Fruit fly (Drosophila melanogaster) whole organism, embryonic: Measurements from ENCODE around the gene Bicra.

Source experiments
- Aef1 ChIP-seq: fragments of 200-800 bp; sonication (Bioruptor generic); IDR thresholded peaks from 3 replicates; pipeline ENCODE4 v1.3.6; 2022; ENCODE audit warnings: missing biosample characterization, missing genetic modification characterization
- Bteb2 ChIP-seq: fragments of 200-800 bp; sonication (Bioruptor generic); optimal IDR thresholded peaks from 2 replicates; lab custom pipeline; 2016; ENCODE audit warnings: missing biosample characterization, missing genetic modification characterization
- CG10565 ChIP-seq: fragments of 200-800 bp; sonication (Bioruptor generic); optimal IDR thresholded peaks from 3 replicates; lab custom pipeline; 2016; ENCODE audit warnings: missing biosample characterization, mild to moderate bottlenecking, missing genetic modification characterization
- CG11085 ChIP-seq: fragments of 200-800 bp; sonication (Bioruptor generic); IDR thresholded peaks from 2 replicates; pipeline ENCODE4 v1.3.6; 2022; ENCODE audit warnings: missing biosample characterization, missing genetic modification characterization
- CG11504 ChIP-seq: fragments of 200-800 bp; sonication (Bioruptor generic); optimal IDR thresholded peaks from 3 replicates; lab custom pipeline; 2019; ENCODE audit warnings: missing biosample characterization, mild to moderate bottlenecking, missing genetic modification characterization, moderate library complexity
- CG12236 ChIP-seq: fragments of 200-800 bp; sonication (Bioruptor generic); optimal IDR thresholded peaks from 2 replicates; lab custom pipeline; 2016; ENCODE audit warnings: missing biosample characterization, missing genetic modification characterization
- CG12391 ChIP-seq: fragments of 200-800 bp; sonication (Bioruptor generic); optimal IDR thresholded peaks from 3 replicates; lab custom pipeline; 2018; ENCODE audit warnings: missing biosample characterization, mild to moderate bottlenecking, missing genetic modification characterization, moderate library complexity
- CG12942 ChIP-seq: fragments of 200-800 bp; sonication (Bioruptor generic); optimal IDR thresholded peaks from 3 replicates; lab custom pipeline; 2016; ENCODE audit warnings: missing biosample characterization, missing genetic modification characterization
- CG13287 ChIP-seq: fragments of 200-800 bp; sonication (Bioruptor generic); IDR thresholded peaks from 2 replicates; pipeline ENCODE4 v1.3.6; 2022; ENCODE audit warnings: missing biosample characterization, missing genetic modification characterization; ENCODE audit not compliant: partially characterized antibody
- CG13624 ChIP-seq: fragments of 200-800 bp; sonication (Bioruptor generic); optimal IDR thresholded peaks from 2 replicates; lab custom pipeline; 2016; ENCODE audit warnings: missing biosample characterization, missing genetic modification characterization
- CG13894 ChIP-seq: fragments of 200-800 bp; sonication (Bioruptor generic); optimal IDR thresholded peaks from 3 replicates; lab custom pipeline; 2018; ENCODE audit warnings: missing biosample characterization, mild to moderate bottlenecking, missing genetic modification characterization, moderate library complexity
- CG14014 ChIP-seq: fragments of 200-800 bp; sonication (Bioruptor generic); IDR thresholded peaks from 2 replicates; pipeline ENCODE4 v1.3.6; 2022; ENCODE audit warnings: missing biosample characterization, missing genetic modification characterization
- CG14441 ChIP-seq: fragments of 200-800 bp; sonication (Bioruptor generic); IDR thresholded peaks from 2 replicates; pipeline ENCODE4 v1.3.6; 2022; ENCODE audit warnings: missing biosample characterization, missing genetic modification characterization
- CG14965 ChIP-seq: fragments of 200-800 bp; sonication (Bioruptor generic); optimal IDR thresholded peaks from 2 replicates; lab custom pipeline; 2016; ENCODE audit warnings: missing biosample characterization, missing genetic modification characterization, borderline replicate concordance
- CG18599 ChIP-seq: fragments of 200-800 bp; sonication (Bioruptor generic); optimal IDR thresholded peaks from 3 replicates; lab custom pipeline; 2017; ENCODE audit warnings: missing biosample characterization, missing genetic modification characterization, mild to moderate bottlenecking, moderate library complexity, missing genetic modification reagents
- CG18619 ChIP-seq: fragments of 200-800 bp; sonication (Bioruptor generic); optimal IDR thresholded peaks from 3 replicates; lab custom pipeline; 2017; ENCODE audit warnings: missing biosample characterization, mild to moderate bottlenecking, missing genetic modification characterization
- CG2116 ChIP-seq: fragments of 200-800 bp; sonication (Bioruptor generic); optimal IDR thresholded peaks from 3 replicates; lab custom pipeline; 2018; ENCODE audit warnings: missing biosample characterization, mild to moderate bottlenecking, missing genetic modification characterization
- CG2875 ChIP-seq: fragments of 200-800 bp; sonication (Bioruptor generic); optimal IDR thresholded peaks from 2 replicates; lab custom pipeline; 2017; ENCODE audit warnings: missing biosample characterization, mild to moderate bottlenecking, missing genetic modification characterization, missing genetic modification reagents
- CG3065 ChIP-seq: fragments of 200-800 bp; sonication (Bioruptor generic); optimal IDR thresholded peaks from 2 replicates; lab custom pipeline; 2016; ENCODE audit warnings: missing biosample characterization, missing genetic modification characterization
- CG34376 ChIP-seq: fragments of 200-800 bp; sonication (Bioruptor generic); optimal IDR thresholded peaks from 2 replicates; lab custom pipeline; 2018; ENCODE audit warnings: missing biosample characterization, mild to moderate bottlenecking, missing genetic modification characterization
- CG5245 ChIP-seq: fragments of 200-800 bp; sonication (Bioruptor generic); optimal IDR thresholded peaks from 3 replicates; lab custom pipeline; 2016; ENCODE audit warnings: missing biosample characterization, missing genetic modification characterization
- CG6254 ChIP-seq: fragments of 200-800 bp; sonication (Bioruptor generic); optimal IDR thresholded peaks from 3 replicates; lab custom pipeline; 2017; ENCODE audit warnings: mild to moderate bottlenecking, missing biosample characterization, missing genetic modification reagents, missing genetic modification characterization
- CG6683 ChIP-seq: fragments of 200-800 bp; sonication (Bioruptor generic); optimal IDR thresholded peaks from 2 replicates; lab custom pipeline; 2017; ENCODE audit warnings: missing biosample characterization, mild to moderate bottlenecking, missing genetic modification characterization, missing genetic modification reagents
- CG7271 ChIP-seq: fragments of 200-800 bp; sonication (Bioruptor generic); optimal IDR thresholded peaks from 2 replicates; lab custom pipeline; 2018; ENCODE audit warnings: missing biosample characterization, mild to moderate bottlenecking, missing genetic modification characterization, moderate library complexity
- CTCF ChIP-seq: fragments of 200-800 bp; sonication (Bioruptor generic); optimal IDR thresholded peaks from 2 replicates; lab custom pipeline; 2017; ENCODE audit warnings: missing biosample characterization, mild to moderate bottlenecking, missing genetic modification characterization, moderate library complexity
- CoRest ChIP-seq: fragments of 200-800 bp; sonication (Bioruptor generic); optimal IDR thresholded peaks from 3 replicates; lab custom pipeline; 2018; ENCODE audit warnings: missing biosample characterization, mild to moderate bottlenecking, missing genetic modification characterization, moderate library complexity
- Dip2 ChIP-seq: fragments of 200-800 bp; sonication (Bioruptor generic); IDR thresholded peaks from 2 replicates; pipeline ENCODE4 v1.3.6; 2022; ENCODE audit warnings: missing biosample characterization, missing genetic modification characterization
- MTF-1 ChIP-seq: fragments of 200-800 bp; sonication (Bioruptor generic); optimal IDR thresholded peaks from 2 replicates; lab custom pipeline; 2018; ENCODE audit warnings: missing biosample characterization, mild to moderate bottlenecking, missing genetic modification characterization, borderline replicate concordance
- Med ChIP-seq: fragments of 200-800 bp; sonication (Bioruptor generic); peaks from one replicate; lab custom pipeline; 2016; ENCODE audit warnings: missing biosample characterization, missing genetic modification characterization, mild to moderate bottlenecking, inconsistent platforms, moderate library complexity
- Myb ChIP-seq: fragments of 200-800 bp; sonication (Bioruptor generic); optimal IDR thresholded peaks from 2 replicates; lab custom pipeline; 2016; ENCODE audit warnings: missing biosample characterization, missing genetic modification characterization
- NC2β ChIP-seq: fragments of 200-800 bp; sonication (Bioruptor generic); optimal IDR thresholded peaks from 2 replicates; lab custom pipeline; 2016; ENCODE audit warnings: missing biosample characterization, missing genetic modification characterization
- NFAT ChIP-seq: fragments of 200-800 bp; sonication (Bioruptor generic); IDR thresholded peaks from 2 replicates; pipeline ENCODE4 v1.3.6; 2022; ENCODE audit warnings: missing biosample characterization, missing genetic modification characterization
- Sox102F ChIP-seq: fragments of 200-800 bp; sonication (Bioruptor generic); optimal IDR thresholded peaks from 2 replicates; lab custom pipeline; 2018; ENCODE audit warnings: missing biosample characterization, mild to moderate bottlenecking, missing genetic modification characterization, moderate library complexity
- Sry-β ChIP-seq: fragments of 200-800 bp; sonication (Bioruptor generic); optimal IDR thresholded peaks from 2 replicates; lab custom pipeline; 2018; ENCODE audit warnings: missing biosample characterization, mild to moderate bottlenecking, missing genetic modification characterization, moderate library complexity
- cas ChIP-seq: fragments of 200-800 bp; sonication (Bioruptor generic); IDR thresholded peaks from 2 replicates; pipeline ENCODE4 v1.3.6; 2022; ENCODE audit warnings: missing biosample characterization, missing genetic modification characterization
- cato ChIP-seq: fragments of 200-800 bp; sonication (Bioruptor generic); optimal IDR thresholded peaks from 2 replicates; lab custom pipeline; 2016; ENCODE audit warnings: missing biosample characterization, missing genetic modification characterization, borderline replicate concordance
- dysf ChIP-seq: fragments of 200-800 bp; sonication (Bioruptor generic); IDR thresholded peaks from 3 replicates; pipeline ENCODE4 v1.3.6; 2022; ENCODE audit warnings: missing biosample characterization, missing genetic modification characterization
- eyg ChIP-seq: fragments of 200-800 bp; sonication (Bioruptor generic); optimal IDR thresholded peaks from 3 replicates; lab custom pipeline; 2016; ENCODE audit warnings: missing biosample characterization, missing genetic modification characterization
- grn ChIP-seq: fragments of 200-800 bp; sonication (Bioruptor generic); optimal IDR thresholded peaks from 3 replicates; lab custom pipeline; 2017; ENCODE audit warnings: missing biosample characterization, missing genetic modification characterization
- gt ChIP-seq: fragments of 200-800 bp; sonication (Bioruptor generic); IDR thresholded peaks from 2 replicates; pipeline ENCODE4 v1.3.6; 2022; ENCODE audit warnings: missing biosample characterization, missing genetic modification characterization
- ham ChIP-seq: fragments of 200-800 bp; sonication (Bioruptor generic); IDR thresholded peaks from 2 replicates; pipeline ENCODE4 v1.3.6; 2022; ENCODE audit warnings: missing biosample characterization, missing genetic modification characterization
- hkb ChIP-seq, 2 experiments: fragments of 200-800 bp in 1 of 2; fragments of >200 bp in 1 of 2; sonication (Bioruptor generic) in 1 of 2; IDR thresholded peaks in 1 of 2; optimal IDR thresholded peaks in 1 of 2; 2 replicates each; pipeline versions ENCODE4 v1.3.6 to Lab custom; 2017 to 2022; ENCODE audit warnings: missing biosample characterization in 1 of 2, missing genetic modification characterization in 1 of 2
- hth ChIP-seq: fragments of >200 bp; optimal IDR thresholded peaks from 2 replicates; lab custom pipeline; 2017; ENCODE audit warnings: inconsistent platforms
- ind ChIP-seq: fragments of 200-800 bp; sonication (Bioruptor generic); optimal IDR thresholded peaks from 3 replicates; lab custom pipeline; 2016; ENCODE audit warnings: missing biosample characterization, missing genetic modification characterization
- lmd ChIP-seq: fragments of 200-800 bp; sonication (Bioruptor generic); IDR thresholded peaks from 2 replicates; pipeline ENCODE4 v1.3.6; 2022; ENCODE audit warnings: missing biosample characterization, missing genetic modification characterization
- pros ChIP-seq: fragments of 200-800 bp; sonication (Bioruptor generic); optimal IDR thresholded peaks from 3 replicates; lab custom pipeline; 2019; ENCODE audit warnings: missing biosample characterization, mild to moderate bottlenecking, missing genetic modification characterization, moderate library complexity
- shn ChIP-seq: fragments of 200-800 bp; sonication (Bioruptor generic); optimal IDR thresholded peaks from 3 replicates; lab custom pipeline; 2016; ENCODE audit warnings: missing biosample characterization, missing genetic modification characterization
- tio ChIP-seq: fragments of 200-800 bp; sonication (Bioruptor generic); optimal IDR thresholded peaks from 2 replicates; lab custom pipeline; 2017; ENCODE audit warnings: missing biosample characterization, missing genetic modification characterization, inconsistent platforms
- usp ChIP-seq: fragments of >200 bp; optimal IDR thresholded peaks from 2 replicates; lab custom pipeline; 2017; ENCODE audit warnings: missing biosample characterization, missing genetic modification characterization
- wor ChIP-seq: fragments of 200-800 bp; sonication (Bioruptor generic); IDR thresholded peaks from 2 replicates; pipeline ENCODE4 v1.3.6; 2022; ENCODE audit warnings: missing biosample characterization, missing genetic modification characterization
- zf30C ChIP-seq: fragments of 200-800 bp; sonication (Bioruptor generic); optimal IDR thresholded peaks from 3 replicates; lab custom pipeline; 2018; ENCODE audit warnings: missing biosample characterization, mild to moderate bottlenecking, missing genetic modification characterization

The Bicra gene

DNA sequence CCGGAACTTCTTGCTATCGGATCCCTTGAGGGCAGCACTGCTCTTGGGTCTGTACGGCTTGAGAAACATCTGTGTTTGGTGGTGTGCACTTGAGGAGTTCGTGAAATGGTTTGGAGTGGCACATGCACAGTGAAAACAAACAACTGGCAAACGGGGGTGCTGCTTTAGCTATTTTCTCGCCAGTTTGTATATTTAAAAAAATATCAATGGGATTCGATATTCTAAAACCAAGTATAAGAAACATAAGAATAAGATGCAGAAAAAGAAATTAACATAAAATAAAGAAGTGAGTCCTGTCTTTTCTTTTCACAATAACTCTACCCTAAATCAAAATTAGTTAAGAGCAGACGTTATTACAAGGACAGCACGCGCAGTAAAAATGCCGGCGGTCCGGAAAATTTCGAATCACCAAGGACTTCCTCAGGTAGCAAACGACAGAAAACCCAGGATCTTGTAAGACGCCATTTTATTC, 88.8 kb downstream of the Bicra start, which contains the start of gene eIF2D (continued):
- peak; percentile 43 for TF ChIP-seq CG6254 (GFP tag; lab: Kevin White, UChicago)
- TF ChIP-seq grn (GFP tag; lab: Kevin White, UChicago) = no peak
- no peak for TF ChIP-seq tio (GFP tag; lab: Kevin White, UChicago)
- TF ChIP-seq eyg (GFP tag; lab: Kevin White, UChicago) = no peak
- no peak for TF ChIP-seq CG11504 (tag; lab: Kevin White, UChicago)
- peak; percentile 40; the same call in 1 of the 2 replicates for TF ChIP-seq lmd
- TF ChIP-seq Med = peak; percentile 87
- no peak for TF ChIP-seq usp (GFP tag; lab: Kevin White, UChicago)
- TF ChIP-seq gt = no peak
- TF ChIP-seq CG13624 = peak; percentile 51
- peak; percentile 24 for TF ChIP-seq CG7271 (tag; lab: Kevin White, UChicago)
- peak; percentile 53; the same call in 1 of the 2 replicates for TF ChIP-seq CG14014
- no peak for TF ChIP-seq zf30C (GFP tag; lab: Kevin White, UChicago)
- TF ChIP-seq CG34376 = peak; percentile 46
- no peak for TF ChIP-seq CG12236 (GFP tag; lab: Kevin White, UChicago)
- TF ChIP-seq CG2875 (GFP tag; lab: Kevin White, UChicago) = no peak
- peak; percentile 26 for TF ChIP-seq CG13894 (tag; lab: Kevin White, UChicago)
- TF ChIP-seq Bteb2 (GFP tag; lab: Kevin White, UChicago) = peak; percentile 53
- peak; percentile 22 for TF ChIP-seq CG5245 (GFP tag; lab: Kevin White, UChicago)
- no peak for TF ChIP-seq CTCF
- peak; percentile 45 for TF ChIP-seq Sox102F
- peak; percentile 50; the same call in 1 of the 2 replicates for TF ChIP-seq NFAT
- TF ChIP-seq Aef1 (GFP tag; lab: Robert Waterston, UW) = peak; percentile 34; the same call in 1 of the 3 replicates
- no peak for TF ChIP-seq Dip2 (GFP tag; lab: Robert Waterston, UW)
- TF ChIP-seq Myb (GFP tag; lab: Kevin White, UChicago) = peak; percentile 44
- TF ChIP-seq cato (GFP tag; lab: Kevin White, UChicago) = no peak
- TF ChIP-seq hth (lab: Kevin White, UChicago) = no peak
- TF ChIP-seq CG14441 (GFP tag; lab: Robert Waterston, UW) = peak; percentile 52; the same call in 1 of the 2 replicates
- peak; percentile 40 for TF ChIP-seq CG2116 (GFP tag; lab: Kevin White, UChicago)
- no peak for TF ChIP-seq CG11085 (GFP tag; lab: Robert Waterston, UW)
- peak; percentile 5 for TF ChIP-seq NC2β
- peak; percentile 28 for TF ChIP-seq CG6683
- no peak for TF ChIP-seq CG12942 (GFP tag; lab: Kevin White, UChicago)
- TF ChIP-seq pros (GFP tag; lab: Kevin White, UChicago) = peak; percentile 90
- peak; percentile 57 for TF ChIP-seq ind (GFP tag; lab: Kevin White, UChicago)
- peak; percentile 75 for TF ChIP-seq CG18599 (GFP tag; lab: Kevin White, UChicago)
- TF ChIP-seq CG18619 (GFP tag; lab: Kevin White, UChicago) = no peak
- peak; percentile 8 for TF ChIP-seq MTF-1
- peak; percentile 71 for TF ChIP-seq cas (GFP tag; lab: Robert Waterston, UW)
- TF ChIP-seq wor (GFP tag; lab: Robert Waterston, UW) = peak; percentile 19; the same call in 1 of the 2 replicates
- no peak for TF ChIP-seq shn (GFP tag; lab: Kevin White, UChicago)
- no peak for TF ChIP-seq CG3065 (GFP tag; lab: Kevin White, UChicago)
- TF ChIP-seq CoRest = peak; percentile 67
- peak; percentile 71 for TF ChIP-seq CG12391 (tag; lab: Kevin White, UChicago)
- no peak for TF ChIP-seq CG14965 (GFP tag; lab: Kevin White, UChicago)
- TF ChIP-seq hkb (optimal IDR thresholded peaks at IDR 0.05; lab: Kevin White, UChicago) = no peak
- TF ChIP-seq hkb (GFP tag; IDR thresholded peaks at IDR 0.05; lab: Robert Waterston, UW) = peak; percentile 75
- TF ChIP-seq CG13287 = peak; percentile 39; the same call in 1 of the 2 replicates
- TF ChIP-seq dysf (GFP tag; lab: Robert Waterston, UW) = peak; percentile 66; the same call in 2 of the 3 replicates
- TF ChIP-seq CG10565 = no peak
- TF ChIP-seq Sry-β (GFP tag; lab: Kevin White, UChicago) = peak; percentile 95
- no peak for TF ChIP-seq ham (GFP tag; lab: Robert Waterston, UW)
